Fruit fly (Drosophila melanogaster): ENCODE data around the gene kirre.

- TF ChIP-seq Vsx2 (GFP tag; optimal IDR thresholded peaks at IDR 0.05; ENCODE audit: partially characterized antibody) (no peak), sv (GFP tag; optimal IDR thresholded peaks at IDR 0.05) (no peak), usp (GFP tag; optimal IDR thresholded peaks at IDR 0.05) (no peak), HLH106 (tag; optimal IDR thresholded peaks at IDR 0.05) (peak; percentile 21)
Measured at dm6 chrX:3009986-3010385, 269.8 kb downstream of the kirre start.

Measured in whole organism, wandering third instar larva.